Fruit fly (Drosophila melanogaster): ENCODE data around the gene CG31274.

The CG31274 gene

DNA sequence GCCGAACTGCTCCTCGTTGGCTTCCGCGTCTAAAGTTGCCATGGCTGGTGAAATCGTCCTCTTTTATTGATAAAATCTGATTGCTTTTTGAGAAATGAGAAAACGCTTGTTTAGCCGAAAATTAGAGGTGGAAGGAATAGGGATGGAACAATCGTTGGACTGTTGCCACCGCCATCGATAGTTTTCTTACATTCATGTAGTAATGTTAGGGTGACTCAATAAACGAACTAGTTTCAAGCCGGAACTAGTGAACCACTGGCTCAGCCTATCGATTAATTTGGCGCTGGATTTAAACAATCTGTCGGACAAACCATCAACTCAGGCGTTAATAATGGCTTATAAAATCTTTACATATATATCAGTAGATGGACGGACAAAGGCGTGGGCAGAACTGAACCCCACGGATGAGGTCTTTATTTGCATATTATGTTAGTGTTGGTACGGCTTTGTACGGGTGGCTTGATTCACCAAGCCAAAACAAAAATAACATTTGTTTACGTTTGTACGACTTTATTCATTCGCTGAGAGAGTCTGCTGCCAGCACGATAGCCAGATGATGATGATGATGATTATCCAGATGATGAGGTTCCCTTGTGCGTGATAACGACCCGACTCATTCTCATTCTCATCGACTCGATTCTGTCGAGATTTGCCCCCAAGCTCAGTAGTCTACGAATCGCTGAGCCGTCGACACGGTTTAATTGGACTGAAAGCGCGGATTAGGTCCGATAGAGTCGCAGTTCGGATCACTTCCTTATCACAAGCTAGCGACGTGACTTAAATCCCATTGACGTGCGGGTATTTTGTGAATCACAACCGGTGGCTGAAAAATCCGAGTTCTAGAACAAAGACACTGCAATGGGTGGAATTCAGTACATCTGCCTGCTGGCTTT lies 9.6 kb downstream of the CG31274 start, which contains the start of the genes Sf3a1 and Irc (continued):
- TF ChIP-seq Mad (GFP tag; optimal IDR thresholded peaks at IDR 0.05) = peak; percentile 20
- TF ChIP-seq Xbp1 (GFP tag; optimal IDR thresholded peaks at IDR 0.05) = no peak
- peak; percentile 91 for TF ChIP-seq mld (GFP tag; IDR thresholded peaks at IDR 0.05; ENCODE audit: partially characterized antibody)
- peak; percentile 87 for TF ChIP-seq HmgD (GFP tag; optimal IDR thresholded peaks at IDR 0.05)
- peak; percentile 95 for TF ChIP-seq knrl (GFP tag; IDR thresholded peaks at IDR 0.05; ENCODE audit: partially characterized antibody)
- peak; percentile 98 for TF ChIP-seq wek (GFP tag; optimal IDR thresholded peaks at IDR 0.05)
- TF ChIP-seq rib (GFP tag; IDR thresholded peaks at IDR 0.05) = 0 out of 2 replicates have a peak, but pooled peaks have one; percentile 14
- TF ChIP-seq Atf3 (GFP tag; optimal IDR thresholded peaks at IDR 0.05) = no peak
- peak; percentile 78 for TF ChIP-seq CG10543 (GFP tag; optimal IDR thresholded peaks at IDR 0.05)
- peak; percentile 2 for TF ChIP-seq CG9609 (GFP tag; optimal IDR thresholded peaks at IDR 0.05)
- TF ChIP-seq Oaz (GFP tag; IDR thresholded peaks at IDR 0.05) = no peak
- TF ChIP-seq ftz-f1 (GFP tag; optimal IDR thresholded peaks at IDR 0.05) = peak; percentile 2
- TF ChIP-seq sr (GFP tag; IDR thresholded peaks at IDR 0.05) = peak; percentile 47; the same call in 2 of the 3 replicates
- TF ChIP-seq Sry-δ (GFP tag; optimal IDR thresholded peaks at IDR 0.05) = peak; percentile 100
- TF ChIP-seq CG13296 (GFP tag; optimal IDR thresholded peaks at IDR 0.05) = no peak
- TF ChIP-seq Drgx (GFP tag; IDR thresholded peaks at IDR 0.05) = peak; percentile 20; the same call in 1 of the 2 replicates
- TF ChIP-seq ato (GFP tag; IDR thresholded peaks at IDR 0.05; ENCODE audit: partially characterized antibody) = peak; percentile 94
- peak; percentile 25; the same call in 1 of the 2 replicates for TF ChIP-seq ssp (GFP tag; IDR thresholded peaks at IDR 0.05)
- peak; percentile 64 for TF ChIP-seq nom (GFP tag; optimal IDR thresholded peaks at IDR 0.05)
- TF ChIP-seq CG4617 (GFP tag; optimal IDR thresholded peaks at IDR 0.05; ENCODE audit: borderline replicate concordance) = peak; percentile 90
- TF ChIP-seq CG13287 (GFP tag; IDR thresholded peaks at IDR 0.05; ENCODE audit: partially characterized antibody) = peak; percentile 98
- TF ChIP-seq CG12155 (GFP tag; optimal IDR thresholded peaks at IDR 0.05) = peak; percentile 19
- peak; percentile 97 for TF ChIP-seq bbx (GFP tag; IDR thresholded peaks at IDR 0.05; ENCODE audit: partially characterized antibody)
- no peak for TF ChIP-seq bowl (GFP tag; IDR thresholded peaks at IDR 0.05)
- TF ChIP-seq Doc3 (GFP tag; IDR thresholded peaks at IDR 0.05; ENCODE audit: partially characterized antibody) = peak; percentile 93
- TF ChIP-seq CG16813 (GFP tag; IDR thresholded peaks at IDR 0.05; ENCODE audit: partially characterized antibody) = peak; percentile 93
- TF ChIP-seq repo (GFP tag; optimal IDR thresholded peaks at IDR 0.05) = peak; percentile 20
- TF ChIP-seq CG15601 (tag; optimal IDR thresholded peaks at IDR 0.05) = peak; percentile 2
- peak; percentile 52 for TF ChIP-seq gro (GFP tag; optimal IDR thresholded peaks at IDR 0.05)
- peak; percentile 9 for TF ChIP-seq Hmr (GFP tag; optimal IDR thresholded peaks at IDR 0.05)
- no peak for TF ChIP-seq CG18599 (GFP tag; optimal IDR thresholded peaks at IDR 0.05)
- TF ChIP-seq chinmo (GFP tag; IDR thresholded peaks at IDR 0.05; ENCODE audit: partially characterized antibody) = peak; percentile 96
- TF ChIP-seq CG2116 (GFP tag; optimal IDR thresholded peaks at IDR 0.05) = peak; percentile 79
- TF ChIP-seq Sry-β (GFP tag; optimal IDR thresholded peaks at IDR 0.05) = peak; percentile 21
- peak; percentile 52 for TF ChIP-seq gfzf (GFP tag; optimal IDR thresholded peaks at IDR 0.05)
- peak; percentile 72 for TF ChIP-seq Lhr (GFP tag; optimal IDR thresholded peaks at IDR 0.05)
- TF ChIP-seq CG1603 (tag; optimal IDR thresholded peaks at IDR 0.05) = peak; percentile 81
- TF ChIP-seq pho (GFP tag; optimal IDR thresholded peaks at IDR 0.05) = peak; percentile 26
- TF ChIP-seq NC2β (GFP tag; optimal IDR thresholded peaks at IDR 0.05) = peak; percentile 55
- no peak for TF ChIP-seq dysf (GFP tag; IDR thresholded peaks at IDR 0.05)
- TF ChIP-seq CG13424 (tag; optimal IDR thresholded peaks at IDR 0.05) = peak; percentile 6
- peak; percentile 47 for TF ChIP-seq CG30403 (GFP tag; optimal IDR thresholded peaks at IDR 0.05)
- TF ChIP-seq HHEX (GFP tag; optimal IDR thresholded peaks at IDR 0.05) = no peak
- TF ChIP-seq CG30020 (tag; optimal IDR thresholded peaks at IDR 0.05) = peak; percentile 18
- peak; percentile 53 for TF ChIP-seq p53 (GFP tag; optimal IDR thresholded peaks at IDR 0.05)
- TF ChIP-seq CG18476 (GFP tag; optimal IDR thresholded peaks at IDR 0.05) = no peak
- no peak for TF ChIP-seq H2.0 (GFP tag; IDR thresholded peaks at IDR 0.05)
